Worm (Caenorhabditis elegans) whole organism, L4/young adult: ENCODE measurements around the gene pir-2.
A peak's percentile ranks its signal among the peaks of the same experiment; 100 is the strongest.

Experiments used
- W03F9.2 ChIP-seq: fragments of 150-350 bp; optimal IDR thresholded peaks from 2 replicates; lab custom pipeline; 2014; ENCODE audit warnings: missing biosample characterization, missing genetic modification characterization
- dao-5 ChIP-seq: sonication (generic microtip); optimal IDR thresholded peaks from 2 replicates; lab custom pipeline; 2016; ENCODE audit warnings: missing genotype, missing genetic modification characterization, moderate library complexity, missing compliant biosample characterization
- him-1 ChIP-seq: sonication (generic microtip); optimal IDR thresholded peaks from 2 replicates; lab custom pipeline; 2016; ENCODE audit warnings: missing genotype, missing genetic modification reagents, missing genetic modification characterization, missing compliant biosample characterization

pir-2 gene

DNA sequence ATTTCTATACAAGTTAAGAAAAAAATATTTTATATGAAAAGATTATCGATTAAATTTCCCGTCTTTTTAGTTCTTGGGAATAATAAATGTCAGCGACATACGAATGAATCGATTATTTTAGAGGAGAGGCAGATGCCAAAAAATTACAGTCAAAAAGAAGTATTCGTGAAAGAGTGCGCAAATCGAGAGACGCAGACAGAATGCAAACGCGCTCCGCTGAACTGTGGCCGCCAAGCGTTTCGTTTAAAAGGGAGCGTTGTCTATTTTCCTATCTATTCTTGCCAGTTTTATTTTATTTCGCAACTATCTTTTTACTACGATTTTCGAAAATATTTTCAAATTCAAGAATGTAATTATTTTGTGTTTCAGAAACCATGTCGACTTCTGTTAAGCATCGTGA lies 23.7 kb upstream of the pir-2 start, which contains the start of gene baf-1:
Gene baf-1 (plus strand): TSS at position 370 of the 400 bp plus-strand sequence.
- TF ChIP-seq dao-5 (tag; lab: Kevin White, UChicago) (no peak), W03F9.2 (tag; lab: Kevin White, UChicago) (peak; percentile 76), him-1 (tag; lab: Kevin White, UChicago) (no peak)

ce11 chrIII:9465865-9466264 lies 22.4 kb upstream of the pir-2 start, which contains the start of gene B0464.6:
B0464.6 (minus strand) TSS chrIII:9465965.
- TF ChIP-seq W03F9.2 (tag; lab: Kevin White, UChicago) (no peak), dao-5 (tag; lab: Kevin White, UChicago) (no peak), him-1 (tag; lab: Kevin White, UChicago) (no peak)

ce11 chrIII:9465424-9465823 lies 22.0 kb upstream of the pir-2 start, which contains the start of gene B0464.9:
B0464.9 (plus strand) TSS chrIII:9465767.
- TF ChIP-seq dao-5 (tag; lab: Kevin White, UChicago): no peak
- peak; percentile 69 for TF ChIP-seq W03F9.2 (tag; lab: Kevin White, UChicago)

DNA sequence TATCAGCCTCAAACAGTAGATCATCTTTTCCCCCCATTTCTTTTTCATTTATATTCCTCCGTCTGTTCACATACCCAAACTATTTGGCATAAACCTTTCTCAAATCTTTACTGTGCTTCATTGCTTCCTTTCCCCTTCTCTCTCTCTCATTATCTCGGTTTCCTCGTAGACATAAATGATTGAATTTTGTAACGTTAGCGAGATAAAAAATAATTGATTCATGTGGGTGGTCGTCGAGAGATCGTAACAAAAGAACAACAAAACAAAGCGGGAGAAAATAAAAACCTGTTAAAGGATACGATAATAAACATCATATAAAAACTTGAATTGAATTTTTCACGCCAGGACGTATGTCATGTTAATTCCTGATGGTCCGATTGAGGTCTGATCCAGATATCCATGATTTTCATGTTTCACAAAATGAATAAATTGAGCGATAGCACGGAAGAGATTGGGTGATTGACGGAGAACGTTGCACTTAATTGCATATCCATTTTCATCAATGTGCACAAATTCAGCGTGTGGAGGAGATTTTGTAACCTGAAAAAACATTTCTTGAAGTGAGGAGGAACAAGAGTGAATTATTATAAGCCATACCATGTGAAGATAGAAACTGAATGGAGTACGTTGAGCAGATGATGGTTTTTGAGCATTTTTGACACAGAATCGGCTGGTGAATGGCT lies 19.5 kb upstream of the pir-2 start:
- no peak for TF ChIP-seq dao-5 (tag; lab: Kevin White, UChicago)
- TF ChIP-seq W03F9.2 (tag; lab: Kevin White, UChicago): no peak
- TF ChIP-seq him-1 (tag; lab: Kevin White, UChicago): no peak

- TF ChIP-seq him-1 (tag; lab: Kevin White, UChicago): no peak
Measured at ce11 chrIII:9461894-9462784, 18.7 kb upstream of the pir-2 start.

ce11 chrIII:9457192-9458103 lies 14.0 kb upstream of the pir-2 start:
- no peak for TF ChIP-seq dao-5 (tag; lab: Kevin White, UChicago)
- TF ChIP-seq him-1 (tag; lab: Kevin White, UChicago): no peak
- TF ChIP-seq W03F9.2 (tag; lab: Kevin White, UChicago): no peak

DNA sequence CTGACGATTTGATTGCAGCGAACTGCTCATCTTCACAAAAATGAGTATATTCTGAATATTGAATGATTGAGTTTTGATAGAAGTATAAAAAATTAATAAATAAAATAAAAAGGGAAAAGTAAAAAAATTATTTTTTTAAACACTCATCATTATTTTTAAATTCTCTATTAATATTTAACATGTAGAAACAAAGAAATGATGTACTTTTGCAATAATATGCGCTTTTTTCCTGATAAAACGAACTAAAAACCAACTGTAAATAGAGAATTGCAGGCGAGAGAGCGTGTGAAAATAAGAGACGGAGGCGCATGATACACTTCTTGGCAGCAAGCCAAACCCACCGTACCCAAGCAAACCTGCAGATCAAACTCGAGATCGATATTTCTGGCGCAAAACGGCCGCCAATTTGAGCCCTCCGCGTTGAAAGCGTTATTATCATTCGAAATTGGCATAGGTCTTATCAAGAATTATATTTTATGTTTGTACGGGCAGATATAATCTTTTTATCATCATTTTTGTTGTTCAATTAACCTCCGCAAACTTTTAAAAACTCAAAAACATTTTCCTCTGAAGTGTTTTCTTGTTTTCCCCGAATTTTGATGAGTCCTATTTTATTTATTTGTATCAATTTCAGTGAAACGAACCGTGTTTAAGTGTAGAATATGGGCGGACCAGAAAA lies 12.7 kb upstream of the pir-2 start, which contains the start of the genes rheb-1 and spk-1:
Gene rheb-1 (minus strand): TSS at position 51 of the 679 bp plus-strand sequence.
Gene spk-1 (plus strand): TSS at position 629 of the 679 bp plus-strand sequence.
- TF ChIP-seq dao-5 (tag; lab: Kevin White, UChicago) (no peak), W03F9.2 (tag; lab: Kevin White, UChicago) (peak; percentile 94), him-1 (tag; lab: Kevin White, UChicago) (peak; percentile 8)

- no peak for TF ChIP-seq dao-5 (tag; lab: Kevin White, UChicago)
- TF ChIP-seq W03F9.2 (tag; lab: Kevin White, UChicago): no peak
- no peak for TF ChIP-seq him-1 (tag; lab: Kevin White, UChicago)
Measured at ce11 chrIII:9454730-9455129, 11.3 kb upstream of the pir-2 start.

DNA sequence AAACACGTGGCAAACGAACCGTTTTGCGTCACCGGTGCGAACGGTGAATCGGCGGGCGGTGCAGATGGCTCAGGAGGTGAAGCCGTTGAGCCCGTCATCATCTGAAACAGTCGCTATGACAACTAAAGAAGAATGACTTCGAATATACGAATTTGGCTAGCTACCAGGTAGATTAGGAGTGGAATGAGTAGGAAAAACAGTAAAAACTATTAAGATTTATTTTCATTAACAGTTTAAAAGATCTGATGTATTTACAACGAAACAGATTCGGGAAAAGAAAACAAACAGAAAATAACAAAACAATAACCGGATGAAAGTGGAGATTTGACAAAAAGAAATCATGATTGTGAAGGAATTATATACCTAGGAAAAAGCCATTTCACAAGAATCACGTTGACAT lies 10.5 kb upstream of the pir-2 start, which contains the start of gene F54C8.7:
Gene F54C8.7 (minus strand): TSS at position 101 of the 400 bp plus-strand sequence.
- TF ChIP-seq dao-5 (tag; lab: Kevin White, UChicago) (no peak), him-1 (tag; lab: Kevin White, UChicago) (no peak), W03F9.2 (tag; lab: Kevin White, UChicago) (no peak)

DNA sequence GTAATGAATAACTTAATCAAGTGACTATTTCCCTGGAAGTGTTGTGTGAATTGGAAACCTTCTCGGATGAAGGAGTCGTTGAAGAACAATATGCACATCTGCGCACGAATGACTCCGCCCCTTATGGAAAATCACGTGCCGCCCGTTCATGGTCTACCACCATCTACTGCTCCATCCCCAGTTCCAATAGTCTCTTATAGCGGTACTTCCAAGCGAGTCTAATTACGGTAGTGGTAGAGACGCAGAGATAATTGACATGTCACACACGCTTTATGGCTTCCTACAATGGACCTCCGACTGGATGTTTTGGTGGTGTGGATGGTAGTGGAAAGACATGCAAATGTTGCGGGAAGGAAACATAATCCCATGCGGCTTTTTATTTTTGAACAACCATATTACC lies 7.5 kb upstream of the pir-2 start:
- TF ChIP-seq dao-5 (tag; lab: Kevin White, UChicago) (no peak), W03F9.2 (tag; lab: Kevin White, UChicago) (no peak), him-1 (tag; lab: Kevin White, UChicago) (no peak)

DNA sequence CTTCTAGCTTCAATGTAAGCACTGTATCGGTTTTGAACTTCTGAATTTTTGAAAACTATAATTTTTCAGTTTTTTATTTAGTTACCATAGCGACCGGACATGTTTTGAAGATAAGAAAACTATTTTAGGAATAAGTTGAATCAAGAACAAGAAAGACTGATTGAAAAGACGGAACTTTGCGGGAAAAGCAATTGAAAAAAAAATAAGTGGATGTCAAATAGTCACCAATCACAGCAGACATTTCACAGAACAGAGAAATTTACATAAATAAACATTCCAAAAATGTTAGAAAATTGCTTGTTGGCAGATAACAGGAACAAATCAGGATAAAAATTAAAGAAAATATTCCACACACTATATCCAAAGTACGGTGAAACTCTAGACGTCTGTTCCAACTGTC lies 6.4 kb upstream of the pir-2 start, which contains the start of gene F54C8.6:
Gene F54C8.6 (minus strand): TSS at position 101 of the 400 bp plus-strand sequence.
- no peak for TF ChIP-seq dao-5 (tag; lab: Kevin White, UChicago)
- no peak for TF ChIP-seq W03F9.2 (tag; lab: Kevin White, UChicago)
- no peak for TF ChIP-seq him-1 (tag; lab: Kevin White, UChicago)

- no peak for TF ChIP-seq him-1 (tag; lab: Kevin White, UChicago)
Measured at ce11 chrIII:9442846-9443245, 588 bp downstream of the pir-2 start.
